Worm (Caenorhabditis elegans): ENCODE results near the gene srh-17.

ce11 chrV:14689060-14689750 is 28.1 kb downstream of the srh-17 start, which contains the start of gene gasr-8:
- no peak for TF ChIP-seq ama-1 (optimal IDR thresholded peaks at IDR 0.05)
- TF ChIP-seq nhr-77 (tag; optimal IDR thresholded peaks at IDR 0.05) = no peak
- TF ChIP-seq ZK546.5 (tag; optimal IDR thresholded peaks at IDR 0.05) = no peak
- no peak for TF ChIP-seq nhr-11 (tag; optimal IDR thresholded peaks at IDR 0.05)
- no peak for TF ChIP-seq unc-39 (tag; optimal IDR thresholded peaks at IDR 0.05)
- TF ChIP-seq elt-1 (tag; optimal IDR thresholded peaks at IDR 0.05) = no peak
- no peak for TF ChIP-seq lin-39 (tag; optimal IDR thresholded peaks at IDR 0.05)
- TF ChIP-seq ceh-82 (tag; optimal IDR thresholded peaks at IDR 0.05) = no peak
- no peak for TF ChIP-seq crh-2 (tag; optimal IDR thresholded peaks at IDR 0.05)
- no peak for TF ChIP-seq unc-62 (GFP tag; optimal IDR thresholded peaks at IDR 0.05)
- TF ChIP-seq mdl-1 (tag; optimal IDR thresholded peaks at IDR 0.05) = no peak
- TF ChIP-seq skn-1 (tag; optimal IDR thresholded peaks at IDR 0.05) = no peak
- no peak for TF ChIP-seq nhr-237 (tag; optimal IDR thresholded peaks at IDR 0.05)
- TF ChIP-seq nhr-6 (tag; optimal IDR thresholded peaks at IDR 0.05) = no peak
